Worm (Caenorhabditis elegans) whole organism, early embryonic: ENCODE measurements around the gene Y69H2.3.

Experiments
- F13C5.2 ChIP-seq: sonication (generic microtip); optimal IDR thresholded peaks from 2 replicates; lab custom pipeline; 2017; ENCODE audit warnings: mild to moderate bottlenecking, missing genetic modification characterization, inconsistent platforms, missing compliant biosample characterization
- aly-1 ChIP-seq: sonication (generic microtip); optimal IDR thresholded peaks from 2 replicates; lab custom pipeline; 2016; ENCODE audit warnings: missing genetic modification characterization, missing compliant biosample characterization
- ama-1 ChIP-seq: fragments of 150-350 bp; optimal IDR thresholded peaks from 2 replicates; lab custom pipeline; 2014
- ceh-13 ChIP-seq: fragments of 200-800 bp; sonication (Bioruptor generic); optimal IDR thresholded peaks from 2 replicates; lab custom pipeline; 2018; ENCODE audit warnings: mild to moderate bottlenecking, missing genetic modification characterization, missing compliant biosample characterization
- ceh-36 ChIP-seq: sonication (generic microtip); optimal IDR thresholded peaks from 2 replicates; lab custom pipeline; 2016; ENCODE audit warnings: missing genetic modification characterization, inconsistent platforms, missing compliant biosample characterization
- ets-7 ChIP-seq: sonication (generic microtip); optimal IDR thresholded peaks from 2 replicates; lab custom pipeline; 2016; ENCODE audit warnings: missing genotype, missing genetic modification characterization, missing compliant biosample characterization
- flt-1 ChIP-seq: fragments of 200-800 bp; sonication (Bioruptor generic); IDR thresholded peaks from 2 replicates; pipeline ENCODE4 v1.3.6; 2022; ENCODE audit warnings: missing genetic modification characterization, missing compliant biosample characterization
- hmg-4 ChIP-seq: fragments of 200-800 bp; sonication (Bioruptor generic); optimal IDR thresholded peaks from 2 replicates; lab custom pipeline; 2018; ENCODE audit warnings: mild to moderate bottlenecking, missing genetic modification characterization, missing compliant biosample characterization
- hnd-1 ChIP-seq: sonication (generic microtip); optimal IDR thresholded peaks from 2 replicates; lab custom pipeline; 2016; ENCODE audit warnings: missing genetic modification characterization, missing compliant biosample characterization
- pes-1 ChIP-seq: fragments of 200-800 bp; sonication (Bioruptor generic); IDR thresholded peaks from 2 replicates; pipeline ENCODE4 v1.3.6; 2022; ENCODE audit warnings: missing genetic modification reagents, missing genetic modification characterization, missing compliant biosample characterization
- scrt-1 ChIP-seq: fragments of 200-800 bp; sonication (Bioruptor generic); IDR thresholded peaks from 2 replicates; pipeline ENCODE4 v1.3.6; 2022; ENCODE audit warnings: missing genetic modification characterization, missing compliant biosample characterization
- sea-1 ChIP-seq: fragments of 200-800 bp; sonication (Bioruptor generic); conservative IDR thresholded peaks from 2 replicates; pipeline ENCODE4 v1.3.6; 2022; ENCODE audit warnings: missing genetic modification characterization, missing compliant biosample characterization
- tbx-11 ChIP-seq: fragments of 200-800 bp; sonication (Bioruptor generic); IDR thresholded peaks from 2 replicates; pipeline ENCODE4 v1.3.6; 2022; ENCODE audit warnings: missing genetic modification characterization, missing compliant biosample characterization
- tbx-37 ChIP-seq: fragments of 200-800 bp; sonication (Bioruptor generic); conservative IDR thresholded peaks from 2 replicates; pipeline ENCODE4 v1.3.6; 2022; ENCODE audit warnings: missing genetic modification reagents, missing genetic modification characterization, missing compliant biosample characterization
- tra-4 ChIP-seq: sonication (generic microtip); optimal IDR thresholded peaks from 2 replicates; lab custom pipeline; 2017; ENCODE audit warnings: missing genetic modification characterization, missing compliant biosample characterization

The Y69H2.3 gene

DNA sequence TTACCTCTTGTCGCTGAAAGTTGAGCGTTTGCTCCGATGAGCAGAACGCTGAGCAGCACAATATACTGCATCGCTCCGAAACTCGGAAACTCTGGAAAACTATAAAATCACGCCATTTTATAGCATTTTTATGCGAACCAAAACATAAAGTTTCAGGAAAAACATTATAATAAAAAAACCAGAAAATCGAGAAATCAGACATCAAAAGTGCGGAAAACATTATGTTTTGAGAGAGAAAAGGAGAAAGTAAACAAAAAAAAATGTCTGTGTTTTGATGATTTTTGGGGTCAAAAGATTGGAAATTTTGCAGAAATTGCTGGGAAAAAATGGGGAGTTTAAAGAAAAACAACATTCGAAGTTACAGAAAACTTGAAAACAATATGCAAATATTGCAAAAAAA is at the start of gene Y69H2.3:
TSS of gene Y69H2.3 (minus strand) at position 101 of the 400 bp plus-strand sequence.
- TF ChIP-seq ets-7 (tag; lab: Kevin White, UChicago) (no peak), hnd-1 (tag; lab: Kevin White, UChicago) (no peak), aly-1 (tag; lab: Kevin White, UChicago) (no peak)

DNA sequence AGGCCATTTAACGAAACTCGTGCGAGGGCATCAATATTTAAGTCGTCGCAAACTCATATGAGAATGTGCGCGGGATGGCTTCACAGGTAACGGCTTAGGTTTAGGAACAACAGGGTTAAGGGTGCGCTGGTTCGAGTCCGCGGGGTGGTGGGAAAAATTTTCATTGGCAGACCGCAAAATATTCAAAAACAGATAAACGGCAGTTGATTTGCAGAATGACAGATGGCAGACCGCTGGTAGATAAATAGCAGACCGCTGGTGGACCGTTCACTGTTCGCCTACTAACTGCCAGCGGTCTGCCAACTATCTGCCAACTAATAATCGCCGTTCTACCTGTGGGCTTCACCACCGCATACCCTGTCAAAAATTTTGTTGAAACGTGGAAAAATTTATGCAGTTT is 48.2 kb upstream of the Y69H2.3 start:
- TF ChIP-seq flt-1 (GFP tag; lab: Robert Waterston, UW) (peak; percentile 40; the same call in 1 of the 2 replicates), ceh-13 (peak; percentile 40), pes-1 (GFP tag; lab: Robert Waterston, UW) (no peak), ceh-36 (tag; lab: Kevin White, UChicago) (no peak), tbx-11 (GFP tag; lab: Robert Waterston, UW) (peak; percentile 40; the same call in 1 of the 2 replicates), scrt-1 (0 out of 2 replicates have a peak, but pooled peaks have one; percentile 58), aly-1 (tag; lab: Kevin White, UChicago) (peak; percentile 62), sea-1 (GFP tag; lab: Robert Waterston, UW) (peak; percentile 74)

DNA sequence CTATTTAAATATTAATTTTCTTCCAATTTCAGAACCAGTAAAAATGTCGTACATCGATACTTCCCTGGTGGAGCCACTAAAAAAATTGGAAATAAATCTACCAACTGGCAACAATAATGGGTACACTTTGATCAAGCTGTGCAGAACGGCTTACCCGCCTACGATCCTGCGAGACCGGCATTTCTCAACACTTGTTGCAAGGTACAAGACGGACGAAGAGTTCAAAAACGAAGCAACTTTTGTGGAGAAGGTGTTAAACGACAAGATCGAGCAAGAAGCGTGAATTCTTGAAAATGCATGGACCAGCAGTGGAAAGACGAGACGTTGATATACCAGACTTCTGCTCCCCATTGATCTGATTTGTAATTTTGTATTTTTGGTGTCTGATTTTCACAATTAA is 47.4 kb upstream of the Y69H2.3 start:
- TF ChIP-seq flt-1 (GFP tag; lab: Robert Waterston, UW), result no peak
- no peak for TF ChIP-seq pes-1 (GFP tag; lab: Robert Waterston, UW)
- TF ChIP-seq hnd-1 (tag; lab: Kevin White, UChicago), result no peak
- no peak for TF ChIP-seq ceh-36 (tag; lab: Kevin White, UChicago)
- TF ChIP-seq tra-4 (tag; lab: Kevin White, UChicago), result no peak
- TF ChIP-seq tbx-37 (GFP tag; lab: Robert Waterston, UW), result no peak
- TF ChIP-seq hmg-4 (GFP tag; lab: Kevin White, UChicago), result no peak
- TF ChIP-seq ceh-13, result no peak

DNA sequence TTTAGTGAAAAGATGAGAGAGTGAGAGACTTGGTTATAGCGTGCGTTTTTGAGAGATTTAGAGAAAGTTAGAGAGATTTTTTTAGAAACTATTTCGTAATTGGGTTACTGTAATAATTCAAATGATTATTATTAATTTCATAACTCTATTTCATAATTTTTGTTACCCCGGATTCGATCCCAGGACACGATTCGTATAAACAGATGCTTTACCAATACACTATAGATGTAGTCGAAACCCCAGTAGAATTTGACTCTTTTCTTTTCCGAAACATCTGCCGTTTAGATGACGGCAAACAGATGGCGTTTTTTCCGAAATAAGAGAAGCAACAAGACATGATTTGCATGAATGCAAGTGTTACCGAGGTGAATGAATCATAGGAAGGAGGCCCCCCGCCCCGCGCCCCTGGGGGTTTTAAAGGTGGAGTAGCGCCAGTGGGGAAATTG is 46.1 kb upstream of the Y69H2.3 start:
- TF ChIP-seq pes-1 (GFP tag; lab: Robert Waterston, UW) (no peak), ceh-13 (peak; percentile 59), scrt-1 (0 out of 2 replicates have a peak, but pooled peaks have one; percentile 25), ceh-36 (tag; lab: Kevin White, UChicago) (no peak), aly-1 (tag; lab: Kevin White, UChicago) (no peak)

ce11 chrV:18709203-18709860 is 45.4 kb upstream of the Y69H2.3 start, which contains the start of gene Y17D7C.6:
Y17D7C.6 (plus strand) TSS chrV:18709810.
- TF ChIP-seq ceh-36 (tag; lab: Kevin White, UChicago), result no peak
- no peak for TF ChIP-seq aly-1 (tag; lab: Kevin White, UChicago)
- TF ChIP-seq tbx-37 (GFP tag; lab: Robert Waterston, UW), result no peak
- peak; percentile 56 for TF ChIP-seq ceh-13
- TF ChIP-seq pes-1 (GFP tag; lab: Robert Waterston, UW), result no peak

DNA sequence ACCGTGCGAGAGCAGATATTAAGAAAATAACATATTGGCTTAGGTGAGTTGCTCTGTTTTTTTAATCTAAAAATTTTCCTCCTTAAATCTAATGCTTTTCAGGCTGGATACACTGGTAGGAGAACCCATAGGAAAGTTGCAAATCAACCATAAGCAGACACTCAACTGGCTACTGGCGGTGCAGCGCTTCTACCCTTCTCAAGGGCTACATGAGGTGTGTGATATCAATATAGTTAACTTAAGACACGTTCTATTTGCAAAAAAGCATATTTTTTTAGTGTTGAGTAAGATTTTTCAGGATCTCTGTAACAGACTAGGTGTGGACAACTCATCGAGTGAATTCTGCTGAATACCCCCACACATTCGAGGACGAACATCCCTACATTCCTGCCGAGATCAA is 44.1 kb upstream of the Y69H2.3 start:
- TF ChIP-seq ets-7 (tag; lab: Kevin White, UChicago) (no peak), sea-1 (GFP tag; lab: Robert Waterston, UW) (no peak), hmg-4 (GFP tag; lab: Kevin White, UChicago) (no peak), ceh-36 (tag; lab: Kevin White, UChicago) (no peak), flt-1 (GFP tag; lab: Robert Waterston, UW) (no peak)

ce11 chrV:18706063-18706620 is 42.2 kb upstream of the Y69H2.3 start, which contains the start of gene Y17D7C.1:
Y17D7C.1 (plus strand) TSS chrV:18706570.
- no peak for TF ChIP-seq tra-4 (tag; lab: Kevin White, UChicago)
- TF ChIP-seq flt-1 (GFP tag; lab: Robert Waterston, UW), result no peak
- no peak for TF ChIP-seq F13C5.2
- peak; percentile 3; the same call in 1 of the 2 replicates for TF ChIP-seq tbx-11 (GFP tag; lab: Robert Waterston, UW)
- no peak for TF ChIP-seq hnd-1 (tag; lab: Kevin White, UChicago)
- TF ChIP-seq scrt-1, result no peak
- TF ChIP-seq ceh-13, result no peak

DNA sequence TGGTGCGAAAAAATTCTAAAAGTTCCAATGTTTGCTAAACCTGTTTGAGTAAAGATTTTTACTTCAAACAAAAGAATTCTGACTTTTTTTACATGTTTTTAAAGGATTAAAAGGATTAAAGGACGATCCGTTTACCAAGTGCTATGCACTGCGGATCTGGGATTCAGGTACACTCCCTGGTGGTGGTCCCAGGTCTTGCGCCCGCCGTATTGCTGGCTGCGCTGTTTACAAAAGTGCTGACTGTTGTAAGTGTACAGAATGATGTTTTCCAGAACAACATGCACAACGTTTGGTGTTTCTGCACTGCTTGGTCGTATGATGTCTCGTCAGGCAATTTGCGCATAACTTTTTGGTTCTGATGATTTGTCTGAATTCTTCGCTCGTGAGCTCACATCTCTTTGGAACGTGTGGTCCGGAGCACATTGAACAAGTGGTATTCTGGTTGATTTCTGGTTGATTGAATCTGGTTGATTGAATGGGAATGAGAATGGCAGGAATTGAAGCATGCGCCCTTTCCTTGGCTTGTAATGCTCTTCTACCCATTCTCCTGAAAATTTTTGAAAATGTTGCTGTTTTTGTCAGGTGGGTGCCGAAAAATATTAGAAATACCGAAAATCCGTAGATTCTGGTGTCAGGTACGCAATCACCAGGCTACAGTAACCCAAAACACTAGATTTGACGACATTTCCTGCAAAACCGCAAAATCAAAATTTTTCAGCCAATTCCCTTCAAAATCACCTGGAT is 41.6 kb upstream of the Y69H2.3 start:
- TF ChIP-seq ceh-13, result no peak
- peak; percentile 22 for TF ChIP-seq ceh-36 (tag; lab: Kevin White, UChicago)
- no peak for TF ChIP-seq pes-1 (GFP tag; lab: Robert Waterston, UW)
- TF ChIP-seq scrt-1, result no peak
- TF ChIP-seq aly-1 (tag; lab: Kevin White, UChicago), result no peak
- no peak for TF ChIP-seq tra-4 (tag; lab: Kevin White, UChicago)
- TF ChIP-seq sea-1 (GFP tag; lab: Robert Waterston, UW), result no peak
- no peak for TF ChIP-seq F13C5.2
- TF ChIP-seq flt-1 (GFP tag; lab: Robert Waterston, UW), result peak; percentile 35; the same call in 1 of the 2 replicates
- TF ChIP-seq hnd-1 (tag; lab: Kevin White, UChicago), result no peak
- TF ChIP-seq ama-1, result no peak
- peak; percentile 65; the same call in 1 of the 2 replicates for TF ChIP-seq tbx-11 (GFP tag; lab: Robert Waterston, UW)
